Fruit fly (Drosophila melanogaster) S2 (cell line): Measurements from ENCODE around the gene PNPase.

Experiments
- CG8478 ChIP-seq: fragments of >200 bp; optimal IDR thresholded peaks from 2 replicates; lab custom pipeline; 2018
- CTCF ChIP-seq, 2 experiments: fragments of >200 bp; optimal IDR thresholded peaks; 2 replicates each; lab custom pipeline; 2018

DNA sequence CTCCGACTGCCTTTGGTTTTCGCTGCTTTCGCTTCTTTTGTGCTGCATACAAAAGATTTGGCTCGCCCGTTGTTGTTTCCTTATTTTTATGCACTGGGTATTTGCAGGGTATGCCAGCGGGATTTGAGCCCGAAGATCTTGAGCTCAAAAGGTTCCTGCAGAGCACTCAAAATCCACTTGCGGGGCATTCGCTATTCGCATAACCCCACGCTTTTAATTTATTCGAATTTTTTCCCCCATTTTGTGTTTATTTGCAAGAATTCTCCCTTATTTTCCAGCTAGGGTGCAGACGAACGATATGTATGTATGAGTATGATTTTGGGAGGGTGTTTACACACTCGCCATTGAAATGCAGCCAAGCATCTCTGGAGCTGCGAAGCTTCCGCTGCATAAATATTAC lies 16.7 kb upstream of the PNPase start:
- TF ChIP-seq CTCF (optimal IDR thresholded peaks at IDR 0.05; lab: Kevin White, UChicago): no peak
- TF ChIP-seq CG8478: no peak
